Fruit fly (Drosophila melanogaster) whole organism, adult: ENCODE measurements around the gene CG2059.

Source experiments
- CG11617 ChIP-seq: fragments of 200-800 bp; sonication (Bioruptor generic); optimal IDR thresholded peaks from 2 replicates; lab custom pipeline; 2017; ENCODE audit warnings: mild to moderate bottlenecking, missing biosample characterization, missing genetic modification reagents, missing genetic modification characterization
- CG12768 ChIP-seq: fragments of 200-800 bp; sonication (Bioruptor generic); optimal IDR thresholded peaks from 2 replicates; lab custom pipeline; 2017; ENCODE audit warnings: missing biosample characterization, missing genetic modification characterization, mild to moderate bottlenecking, moderate library complexity, missing genetic modification reagents
- CG33017 ChIP-seq: fragments of 200-800 bp; sonication (Bioruptor generic); optimal IDR thresholded peaks from 2 replicates; lab custom pipeline; 2018; ENCODE audit warnings: missing biosample characterization, mild to moderate bottlenecking, missing genetic modification characterization, moderate library complexity
- Clk ChIP-seq: fragments of 200-800 bp; sonication (Bioruptor generic); optimal IDR thresholded peaks from 2 replicates; lab custom pipeline; 2017; ENCODE audit warnings: missing biosample characterization, missing genetic modification characterization
- Crg-1 ChIP-seq: fragments of 200-800 bp; sonication (Bioruptor generic); optimal IDR thresholded peaks from 2 replicates; lab custom pipeline; 2016; ENCODE audit warnings: missing biosample characterization, missing genetic modification characterization
- Mnt ChIP-seq: fragments of 200-800 bp; sonication (Bioruptor generic); optimal IDR thresholded peaks from 2 replicates; lab custom pipeline; 2016; ENCODE audit warnings: missing biosample characterization, mild to moderate bottlenecking, missing genetic modification characterization
- cnc ChIP-seq, 2 experiments: fragments of >200 bp; optimal IDR thresholded peaks; 2 replicates each; lab custom pipeline; 2017
- ovo ChIP-seq: fragments of 200-800 bp; sonication (Bioruptor generic); optimal IDR thresholded peaks from 2 replicates; lab custom pipeline; 2016; ENCODE audit warnings: missing biosample characterization, missing genetic modification characterization
- pad ChIP-seq: fragments of 200-800 bp; sonication (Bioruptor generic); optimal IDR thresholded peaks from 3 replicates; lab custom pipeline; 2017; ENCODE audit warnings: missing biosample characterization, missing genetic modification characterization, mild to moderate bottlenecking, moderate library complexity, missing genetic modification reagents

DNA sequence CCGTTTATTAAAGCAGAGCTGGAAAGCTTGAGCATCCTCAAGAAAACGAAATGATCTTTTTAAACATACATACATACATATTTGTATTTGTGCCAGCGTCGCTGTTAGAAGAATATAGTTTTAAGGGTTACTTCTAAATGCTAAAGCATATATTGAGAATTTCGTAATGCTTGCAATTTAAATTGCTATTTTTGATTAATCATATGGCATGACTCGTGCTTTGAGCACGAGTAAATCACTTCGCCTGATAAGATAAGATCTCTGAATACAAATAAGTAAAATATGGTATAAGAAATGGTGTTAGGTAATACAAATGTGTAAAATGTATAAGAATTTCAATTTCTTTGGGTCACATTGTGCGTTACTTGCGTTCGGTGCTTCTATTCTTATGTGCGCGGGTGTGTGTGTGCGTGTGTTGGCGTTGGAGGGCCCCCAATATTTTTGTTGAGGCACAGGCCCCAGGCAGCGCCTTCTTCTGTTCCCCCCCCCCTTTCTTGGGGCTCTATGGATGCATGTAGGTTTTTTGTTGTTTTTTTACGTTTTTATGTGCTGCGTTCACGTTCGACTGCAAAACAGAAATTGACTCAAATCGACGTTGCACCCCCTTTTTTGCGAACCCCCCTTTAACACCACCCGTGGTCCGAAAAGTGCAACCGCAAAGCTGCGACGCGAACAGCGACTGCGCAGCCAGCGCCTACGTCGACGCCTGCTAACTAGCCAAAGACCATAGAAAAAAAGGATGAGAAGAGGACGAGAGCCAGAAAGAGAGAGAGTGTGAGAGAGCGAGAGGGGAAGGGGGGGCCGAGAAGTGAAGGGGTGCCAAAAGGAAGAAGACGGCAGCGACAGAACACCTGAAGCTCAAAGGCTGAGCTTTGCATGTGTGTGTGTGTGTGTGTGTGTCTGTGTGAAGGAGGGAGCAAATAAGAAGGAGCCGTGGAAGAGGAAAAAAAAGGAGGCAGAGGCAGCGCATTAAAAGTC, 15.5 kb downstream of the CG2059 start:
- TF ChIP-seq Crg-1 (GFP tag; lab: Kevin White, UChicago): no peak
- no peak for TF ChIP-seq pad
- no peak for TF ChIP-seq Clk (GFP tag; lab: Kevin White, UChicago)
- TF ChIP-seq Mnt (GFP tag; lab: Kevin White, UChicago): no peak
- TF ChIP-seq CG33017 (tag; lab: Kevin White, UChicago): peak; percentile 1
- no peak for TF ChIP-seq CG12768 (GFP tag; lab: Kevin White, UChicago)
- peak; percentile 50 for TF ChIP-seq CG11617
- peak in 1 of 2 experiments; percentile 52 for TF ChIP-seq cnc (optimal IDR thresholded peaks at IDR 0.05; lab: Kevin White, UChicago)
- TF ChIP-seq ovo: no peak
